Worm (Caenorhabditis elegans) whole organism, L3 larva: ENCODE measurements around the gene F47G3.3.
A peak's percentile ranks its signal among the peaks of the same experiment; 100 is the strongest.

Experiments
- R02D3.7 ChIP-seq: fragments of 150-350 bp; optimal IDR thresholded peaks from 2 replicates; lab custom pipeline; 2014; ENCODE audit warnings: missing biosample characterization, missing genetic modification characterization
- ZK546.5 ChIP-seq: sonication (generic microtip); optimal IDR thresholded peaks from 2 replicates; lab custom pipeline; 2017; ENCODE audit warnings: missing biosample characterization, missing genetic modification characterization
- ama-1 ChIP-seq: fragments of 150-350 bp; optimal IDR thresholded peaks from 2 replicates; lab custom pipeline; 2018
- ceh-16 ChIP-seq: sonication (generic microtip); optimal IDR thresholded peaks from 2 replicates; lab custom pipeline; 2017; ENCODE audit warnings: missing biosample characterization, missing genetic modification characterization
- ceh-28 ChIP-seq: fragments of 150-350 bp; optimal IDR thresholded peaks from 2 replicates; lab custom pipeline; 2014; ENCODE audit warnings: missing biosample characterization, missing genetic modification reagents, missing genetic modification characterization
- ceh-82 ChIP-seq: fragments of 150-350 bp; optimal IDR thresholded peaks from 2 replicates; lab custom pipeline; 2014; ENCODE audit warnings: missing biosample characterization, missing genetic modification characterization
- ceh-9 ChIP-seq: sonication (generic microtip); optimal IDR thresholded peaks from 2 replicates; lab custom pipeline; 2018; ENCODE audit warnings: missing biosample characterization, missing genetic modification characterization
- egl-5 ChIP-seq: fragments of 150-350 bp; optimal IDR thresholded peaks from 2 replicates; lab custom pipeline; 2017; ENCODE audit warnings: missing biosample characterization, missing genetic modification reagents, missing genetic modification characterization, inconsistent platforms
- elt-1 ChIP-seq: fragments of 150-350 bp; optimal IDR thresholded peaks from 2 replicates; lab custom pipeline; 2014; ENCODE audit warnings: missing biosample characterization, missing genetic modification characterization
- elt-2 ChIP-seq: sonication (generic microtip); optimal IDR thresholded peaks from 2 replicates; lab custom pipeline; 2016; ENCODE audit warnings: missing genetic modification reagents, mild to moderate bottlenecking, missing genetic modification characterization, missing compliant biosample characterization
- elt-3 ChIP-seq, 3 experiments: fragments of 150-350 bp in 1 of 3; sonication (generic microtip) in 2 of 3; optimal IDR thresholded peaks; 2 replicates in 2 of 3; 4 replicates in 1 of 3; lab custom pipeline; 2014 to 2017; ENCODE audit warnings: missing biosample characterization in 3 of 3, missing genetic modification characterization in 3 of 3
- eor-1 ChIP-seq, 2 experiments: fragments of 150-350 bp; optimal IDR thresholded peaks; 2 replicates each; lab custom pipeline; 2014 to 2018; ENCODE audit warnings: missing biosample characterization in 2 of 2, missing genetic modification characterization in 2 of 2
- fkh-10 ChIP-seq: sonication (generic microtip); optimal IDR thresholded peaks from 2 replicates; lab custom pipeline; 2017; ENCODE audit warnings: missing biosample characterization, missing genetic modification reagents, missing genetic modification characterization
- fos-1 ChIP-seq: fragments of 150-350 bp; optimal IDR thresholded peaks from 2 replicates; lab custom pipeline; 2014; ENCODE audit warnings: missing biosample characterization, missing genetic modification characterization
- hmg-11 ChIP-seq: sonication (generic microtip); optimal IDR thresholded peaks from 2 replicates; lab custom pipeline; 2016; ENCODE audit warnings: missing genetic modification characterization, missing compliant biosample characterization
- jun-1 ChIP-seq: fragments of 150-350 bp; optimal IDR thresholded peaks from 2 replicates; lab custom pipeline; 2014; ENCODE audit warnings: missing biosample characterization, missing genetic modification reagents, missing genetic modification characterization
- lin-15B ChIP-seq: fragments of 150-350 bp; optimal IDR thresholded peaks from 2 replicates; lab custom pipeline; 2014; ENCODE audit warnings: missing biosample characterization, missing genetic modification characterization
- lin-39 ChIP-seq: fragments of 150-350 bp; optimal IDR thresholded peaks from 2 replicates; lab custom pipeline; 2018; ENCODE audit warnings: missing biosample characterization, missing genetic modification reagents, missing genetic modification characterization
- nfya-1 ChIP-seq: sonication (generic microtip); optimal IDR thresholded peaks from 2 replicates; lab custom pipeline; 2017; ENCODE audit warnings: missing genetic modification characterization, mild to moderate bottlenecking, missing compliant biosample characterization, antibody characterized with exemption, moderate library complexity; ENCODE audit not compliant: insufficient read depth
- nhr-11 ChIP-seq: fragments of 150-350 bp; optimal IDR thresholded peaks from 2 replicates; lab custom pipeline; 2014; ENCODE audit warnings: missing biosample characterization, missing genetic modification characterization
- nhr-23 ChIP-seq: fragments of 150-350 bp; optimal IDR thresholded peaks from 2 replicates; lab custom pipeline; 2014; ENCODE audit warnings: missing biosample characterization, missing genetic modification reagents, missing genetic modification characterization
- nhr-237 ChIP-seq: fragments of 150-350 bp; optimal IDR thresholded peaks from 2 replicates; lab custom pipeline; 2014; ENCODE audit warnings: missing biosample characterization, missing genetic modification characterization
- nhr-25 ChIP-seq: sonication (generic microtip); optimal IDR thresholded peaks from 2 replicates; lab custom pipeline; 2017; ENCODE audit warnings: missing biosample characterization, missing genetic modification characterization
- nhr-43 ChIP-seq: sonication (generic microtip); optimal IDR thresholded peaks from 2 replicates; lab custom pipeline; 2016; ENCODE audit warnings: mild to moderate bottlenecking, missing genetic modification characterization, missing compliant biosample characterization; ENCODE audit not compliant: poor library complexity, severe bottlenecking
- nhr-67 ChIP-seq: fragments of 150-350 bp; optimal IDR thresholded peaks from 2 replicates; lab custom pipeline; 2014; ENCODE audit warnings: missing biosample characterization, missing genetic modification characterization
- nhr-77 ChIP-seq: fragments of 150-350 bp; optimal IDR thresholded peaks from 2 replicates; lab custom pipeline; 2014; ENCODE audit warnings: missing biosample characterization, missing genetic modification characterization
- pha-4 ChIP-seq: fragments of 150-350 bp; optimal IDR thresholded peaks from 2 replicates; lab custom pipeline; 2014; ENCODE audit warnings: missing biosample characterization, missing genetic modification reagents, missing genetic modification characterization
- skn-1 ChIP-seq: fragments of 150-350 bp; optimal IDR thresholded peaks from 2 replicates; lab custom pipeline; 2014; ENCODE audit warnings: missing biosample characterization, missing genetic modification characterization
- snpc-4 ChIP-seq: fragments of 150-350 bp; optimal IDR thresholded peaks from 2 replicates; lab custom pipeline; 2014; ENCODE audit warnings: missing biosample characterization, missing genetic modification characterization
- unc-62 ChIP-seq: fragments of 150-350 bp; sonication (generic microtip); optimal IDR thresholded peaks from 4 replicates; lab custom pipeline; 2014; ENCODE audit warnings: missing biosample characterization, missing genetic modification reagents, missing genetic modification characterization
- zag-1 ChIP-seq: fragments of 150-350 bp; optimal IDR thresholded peaks from 2 replicates; lab custom pipeline; 2014; ENCODE audit warnings: missing biosample characterization, missing genetic modification characterization
- ztf-11 ChIP-seq: fragments of 150-350 bp; optimal IDR thresholded peaks from 2 replicates; lab custom pipeline; 2014; ENCODE audit warnings: missing biosample characterization, missing genetic modification characterization
- ztf-4 ChIP-seq: fragments of 150-350 bp; optimal IDR thresholded peaks from 2 replicates; lab custom pipeline; 2014; ENCODE audit warnings: missing biosample characterization, missing genetic modification characterization

The F47G3.3 gene

DNA sequence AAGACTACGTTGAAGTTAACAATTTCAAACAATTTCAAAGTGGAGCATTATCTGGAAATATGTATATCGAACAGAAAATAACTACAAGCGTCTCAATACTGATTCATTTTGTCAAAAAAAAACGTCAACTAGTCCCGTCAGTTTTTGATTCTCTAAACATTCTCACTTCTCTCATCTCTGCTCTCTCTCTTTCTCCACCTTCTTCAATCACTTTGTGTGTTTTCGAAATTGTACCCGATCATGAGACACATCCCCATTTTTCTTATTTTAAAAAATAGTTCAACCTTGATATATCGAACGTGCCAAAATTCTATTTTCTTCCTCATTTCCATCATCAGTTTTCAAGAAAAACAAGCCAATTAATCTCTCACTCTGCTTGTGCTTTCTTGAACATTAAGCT, 5.0 kb downstream of the F47G3.3 start:
- TF ChIP-seq ztf-4 (no peak), nhr-77 (no peak), ama-1 (lab: Kevin White, UChicago) (no peak), nhr-43 (tag; lab: Kevin White, UChicago) (no peak), ceh-16 (tag; lab: Kevin White, UChicago) (no peak), elt-3 (tag; optimal IDR thresholded peaks at IDR 0.05; lab: Kevin White, UChicago) (no peak), nhr-237 (no peak), skn-1 (tag; lab: Kevin White, UChicago) (no peak), lin-39 (no peak), ceh-28 (no peak), ztf-11 (no peak), R02D3.7 (tag; lab: Kevin White, UChicago) (no peak), eor-1 (tag; optimal IDR thresholded peaks at IDR 0.05; lab: Kevin White, UChicago) (no peak), snpc-4 (tag; lab: Kevin White, UChicago) (no peak), fkh-10 (no peak), unc-62 (GFP tag; lab: Kevin White, UChicago) (no peak), ceh-82 (tag; lab: Kevin White, UChicago) (no peak)

- TF ChIP-seq elt-3 (tag; optimal IDR thresholded peaks at IDR 0.05; lab: Kevin White, UChicago) (no peak), fkh-10 (no peak), nhr-77 (no peak), jun-1 (no peak)
Measured at ce11 chrX:2381282-2381681, 5.5 kb downstream of the F47G3.3 start, which contains the start of gene F47G3.4. Gene F47G3.4 (plus strand): TSS chrX:2381582.

DNA sequence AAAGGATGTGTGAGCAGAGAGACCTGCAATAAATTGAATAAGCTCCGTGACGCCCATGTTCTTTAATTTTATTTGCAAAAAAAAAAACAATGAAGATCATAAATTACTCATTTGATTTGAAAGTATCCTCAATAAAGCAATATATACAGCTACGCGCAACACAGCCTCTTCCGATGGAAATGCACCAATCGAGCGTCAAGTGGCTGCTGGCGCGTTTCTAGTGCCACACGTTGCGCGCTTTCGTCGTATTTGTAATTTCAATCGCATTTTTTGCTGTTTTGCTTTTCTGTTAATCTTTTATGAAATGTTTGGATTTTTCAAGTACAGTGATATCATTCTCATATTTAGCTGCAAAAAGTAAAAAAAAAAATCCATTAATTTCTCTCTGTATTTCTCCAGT, 6.4 kb downstream of the F47G3.3 start:
- TF ChIP-seq pha-4 (no peak), lin-15B (tag; lab: Kevin White, UChicago) (peak; percentile 17), snpc-4 (tag; lab: Kevin White, UChicago) (peak; percentile 51), nfya-1 (tag; lab: Kevin White, UChicago) (peak; percentile 50), lin-39 (peak; percentile 38), ceh-28 (peak; percentile 21), ceh-9 (tag; lab: Kevin White, UChicago) (no peak), ama-1 (lab: Kevin White, UChicago) (peak; percentile 12), egl-5 (tag; lab: Kevin White, UChicago) (peak; percentile 16), nhr-77 (no peak), nhr-43 (tag; lab: Kevin White, UChicago) (peak; percentile 11), nhr-11 (no peak), nhr-23 (tag; lab: Kevin White, UChicago) (peak; percentile 81), elt-2 (tag; lab: Kevin White, UChicago) (peak; percentile 38), nhr-25 (tag; lab: Kevin White, UChicago) (peak; percentile 24), hmg-11 (tag; lab: Kevin White, UChicago) (peak; percentile 44), skn-1 (tag; lab: Kevin White, UChicago) (peak; percentile 19), jun-1 (peak; percentile 6)

- TF ChIP-seq nhr-67 (tag; lab: Kevin White, UChicago) (no peak), snpc-4 (tag; lab: Kevin White, UChicago) (no peak), zag-1 (tag; lab: Kevin White, UChicago) (no peak), unc-62 (GFP tag; lab: Kevin White, UChicago) (no peak), ZK546.5 (tag; lab: Kevin White, UChicago) (no peak), ceh-28 (no peak), fos-1 (tag; lab: Kevin White, UChicago) (no peak), elt-1 (tag; lab: Kevin White, UChicago) (no peak), elt-2 (tag; lab: Kevin White, UChicago) (no peak), skn-1 (tag; lab: Kevin White, UChicago) (no peak)
- TF ChIP-seq, all 47 proteins: peak for 0
Measured at ce11 chrX:2385453-2385852, 9.7 kb downstream of the F47G3.3 start, which contains the start of gene F47G3.1. Gene F47G3.1 (plus strand): TSS chrX:2385753.

DNA sequence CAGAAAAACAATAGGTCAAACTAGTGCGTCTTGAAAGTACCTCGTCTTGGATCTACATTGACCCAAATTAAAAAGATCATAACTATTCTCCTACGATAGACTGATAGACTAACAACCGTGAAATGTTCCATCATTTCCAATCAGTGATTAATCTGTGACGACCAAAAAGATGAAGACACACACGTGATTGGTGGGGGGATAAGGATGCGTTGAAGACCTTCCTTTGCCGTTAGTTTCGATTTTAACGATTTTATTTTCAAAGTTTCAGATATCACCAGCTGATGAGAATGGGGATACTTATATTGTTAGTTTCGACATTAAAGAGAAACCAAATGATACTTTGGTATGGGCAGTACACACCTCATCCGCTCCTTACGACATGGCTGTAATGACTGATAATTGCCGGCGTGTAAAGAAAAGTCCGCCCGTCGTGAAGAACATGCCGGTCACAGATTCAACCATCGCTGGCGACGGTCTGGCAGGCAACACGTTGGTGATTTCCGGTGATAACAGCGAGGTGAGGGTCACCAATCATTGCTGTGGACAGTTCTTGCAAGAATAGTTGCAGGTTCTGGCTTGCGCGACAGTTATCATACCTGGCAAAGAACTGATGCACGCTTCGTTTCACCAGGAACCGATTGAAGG, 11.3 kb downstream of the F47G3.3 start:
- TF ChIP-seq nhr-43 (tag; lab: Kevin White, UChicago) (peak; percentile 35), lin-39 (no peak), nhr-23 (tag; lab: Kevin White, UChicago) (peak; percentile 43), elt-1 (tag; lab: Kevin White, UChicago) (no peak), lin-15B (tag; lab: Kevin White, UChicago) (no peak)
